Worm (Caenorhabditis elegans) whole organism, L4 larva: ENCODE results near the gene mib-1.

Source experiments
- F26F4.8 ChIP-seq: fragments of 200-800 bp; sonication (Bioruptor generic); conservative IDR thresholded peaks from 2 replicates; pipeline ENCODE4 v1.3.6; 2022; ENCODE audit warnings: missing genetic modification characterization, missing compliant biosample characterization
- F37D6.2 ChIP-seq: sonication (generic microtip); optimal IDR thresholded peaks from 2 replicates; lab custom pipeline; 2016; ENCODE audit warnings: mild to moderate bottlenecking, missing genetic modification characterization, missing compliant biosample characterization
- F49E8.2 ChIP-seq: sonication (generic microtip); optimal IDR thresholded peaks from 2 replicates; lab custom pipeline; 2016; ENCODE audit warnings: missing compliant biosample characterization, mild to moderate bottlenecking, missing genetic modification characterization, borderline replicate concordance
- T20F7.1 ChIP-seq: fragments of 200-800 bp; sonication (Bioruptor generic); optimal IDR thresholded peaks from 2 replicates; lab custom pipeline; 2018; ENCODE audit warnings: mild to moderate bottlenecking, missing genetic modification characterization, missing compliant biosample characterization
- Y105C5A.15 ChIP-seq: fragments of 200-800 bp; sonication (Bioruptor generic); IDR thresholded peaks from 2 replicates; pipeline ENCODE4 v1.3.6; 2022; ENCODE audit warnings: missing genetic modification characterization, missing compliant biosample characterization
- Y48G9A.11 ChIP-seq: fragments of 200-800 bp; sonication (Bioruptor generic); IDR thresholded peaks from 2 replicates; pipeline ENCODE4 v1.3.6; 2022; ENCODE audit warnings: missing genetic modification reagents, missing genetic modification characterization, missing compliant biosample characterization
- aha-1 ChIP-seq: fragments of 150-350 bp; peaks from one replicate; lab custom pipeline; 2014; ENCODE audit warnings: missing biosample characterization, missing genetic modification characterization
- aly-2 ChIP-seq: sonication (generic microtip); optimal IDR thresholded peaks from 2 replicates; lab custom pipeline; 2018; ENCODE audit warnings: missing biosample characterization, missing genetic modification characterization
- ama-1 ChIP-seq: fragments of 150-350 bp; optimal IDR thresholded peaks from 2 replicates; lab custom pipeline; 2014; ENCODE audit warnings: inconsistent platforms, mixed read lengths
- arid-1 ChIP-seq: fragments of 200-800 bp; sonication (Bioruptor generic); conservative IDR thresholded peaks from 2 replicates; pipeline ENCODE4 v1.3.6; 2022; ENCODE audit warnings: missing genetic modification reagents, missing genetic modification characterization, missing compliant biosample characterization
- ceh-28 ChIP-seq: fragments of 150-350 bp; optimal IDR thresholded peaks from 2 replicates; lab custom pipeline; 2014; ENCODE audit warnings: missing biosample characterization, missing genetic modification reagents, missing genetic modification characterization
- ceh-32 ChIP-seq: sonication (generic microtip); optimal IDR thresholded peaks from 2 replicates; lab custom pipeline; 2016; ENCODE audit warnings: mild to moderate bottlenecking, missing genetic modification characterization, missing compliant biosample characterization; ENCODE audit not compliant: poor library complexity
- ceh-44 ChIP-seq: fragments of 200-800 bp; sonication (Bioruptor generic); IDR thresholded peaks from 2 replicates; pipeline ENCODE4 v1.3.6; 2022; ENCODE audit warnings: missing genetic modification reagents, missing genetic modification characterization, missing compliant biosample characterization
- ceh-82 ChIP-seq: sonication (generic microtip); optimal IDR thresholded peaks from 2 replicates; lab custom pipeline; 2017; ENCODE audit warnings: missing biosample characterization, missing genetic modification characterization
- ces-1 ChIP-seq: fragments of 150-350 bp; sonication (generic microtip); optimal IDR thresholded peaks from 4 replicates; lab custom pipeline; 2014; ENCODE audit warnings: missing biosample characterization, missing genetic modification reagents, missing genetic modification characterization
- cey-2 ChIP-seq: sonication (generic microtip); optimal IDR thresholded peaks from 3 replicates; lab custom pipeline; 2017; ENCODE audit warnings: missing genetic modification characterization, mild to moderate bottlenecking, missing compliant biosample characterization, antibody characterized with exemption, borderline replicate concordance; ENCODE audit not compliant: insufficient read depth
- daf-12 ChIP-seq: fragments of 150-350 bp; optimal IDR thresholded peaks from 2 replicates; lab custom pipeline; 2014; ENCODE audit warnings: missing biosample characterization, missing genetic modification reagents, missing genetic modification characterization
- daf-16 ChIP-seq, 3 experiments: sonication (generic microtip); optimal IDR thresholded peaks; 2 replicates each; lab custom pipeline; 2016 to 2017; ENCODE audit warnings: missing genetic modification characterization in 3 of 3, missing genetic modification reagents in 3 of 3, mild to moderate bottlenecking in 2 of 3, missing compliant biosample characterization in 2 of 3, missing biosample characterization in 1 of 3, moderate library complexity in 1 of 3
- dmd-6 ChIP-seq: fragments of 200-800 bp; sonication (Bioruptor generic); IDR thresholded peaks from 2 replicates; pipeline ENCODE4 v1.3.6; 2022; ENCODE audit warnings: missing genetic modification reagents, missing genetic modification characterization, missing compliant biosample characterization
- dpl-1 ChIP-seq: fragments of 150-350 bp; optimal IDR thresholded peaks from 2 replicates; lab custom pipeline; 2014; ENCODE audit warnings: missing biosample characterization, missing genetic modification reagents, missing genetic modification characterization
- dve-1 ChIP-seq: sonication (generic microtip); optimal IDR thresholded peaks from 2 replicates; lab custom pipeline; 2017; ENCODE audit warnings: antibody characterized with exemption, mild to moderate bottlenecking, missing genetic modification characterization, missing compliant biosample characterization; ENCODE audit not compliant: insufficient read depth
- fkh-10 ChIP-seq: fragments of 150-350 bp; optimal IDR thresholded peaks from 2 replicates; lab custom pipeline; 2014; ENCODE audit warnings: missing biosample characterization, missing genetic modification reagents, missing genetic modification characterization
- gei-8 ChIP-seq: fragments of 200-800 bp; sonication (Bioruptor generic); optimal IDR thresholded peaks from 2 replicates; lab custom pipeline; 2018; ENCODE audit warnings: mild to moderate bottlenecking, missing genetic modification characterization, missing compliant biosample characterization
- hlh-11 ChIP-seq: fragments of 200-800 bp; sonication (Bioruptor generic); optimal IDR thresholded peaks from 2 replicates; lab custom pipeline; 2018; ENCODE audit warnings: mild to moderate bottlenecking, missing genetic modification characterization, missing compliant biosample characterization
- hlh-30 ChIP-seq: sonication (generic microtip); optimal IDR thresholded peaks from 2 replicates; lab custom pipeline; 2017; ENCODE audit warnings: antibody characterized with exemption, mild to moderate bottlenecking, missing genetic modification characterization, missing compliant biosample characterization; ENCODE audit not compliant: insufficient read depth
- jun-1 ChIP-seq: fragments of 150-350 bp; optimal IDR thresholded peaks from 2 replicates; lab custom pipeline; 2014; ENCODE audit warnings: missing biosample characterization, missing genetic modification reagents, missing genetic modification characterization
- lin-1 ChIP-seq: fragments of 200-800 bp; sonication (Bioruptor generic); IDR thresholded peaks from 2 replicates; pipeline ENCODE4 v1.3.6; 2022; ENCODE audit warnings: missing genetic modification reagents, missing genetic modification characterization, missing compliant biosample characterization
- madf-5 ChIP-seq, 2 experiments: fragments of 200-800 bp; sonication (Bioruptor generic); IDR thresholded peaks; 2 replicates each; pipeline ENCODE4 v1.3.6; 2022; ENCODE audit warnings: missing compliant biosample characterization in 2 of 2, missing genetic modification characterization in 2 of 2
- mep-1 ChIP-seq: fragments of 150-350 bp; sonication (generic microtip); optimal IDR thresholded peaks from 3 replicates; lab custom pipeline; 2014; ENCODE audit warnings: missing biosample characterization, missing genetic modification characterization
- mxl-2 ChIP-seq: fragments of 200-800 bp; sonication (Bioruptor generic); conservative IDR thresholded peaks from 2 replicates; pipeline ENCODE4 v1.3.6; 2022; ENCODE audit warnings: missing genetic modification reagents, missing genetic modification characterization, missing compliant biosample characterization
- mxl-3 ChIP-seq: fragments of 200-800 bp; sonication (Bioruptor generic); optimal IDR thresholded peaks from 2 replicates; lab custom pipeline; 2018; ENCODE audit warnings: mild to moderate bottlenecking, missing genetic modification characterization, missing compliant biosample characterization
- nhr-111 ChIP-seq: fragments of 200-800 bp; sonication (Bioruptor generic); optimal IDR thresholded peaks from 2 replicates; lab custom pipeline; 2018; ENCODE audit warnings: mild to moderate bottlenecking, missing genetic modification characterization, missing compliant biosample characterization
- nhr-237 ChIP-seq: sonication (generic microtip); optimal IDR thresholded peaks from 2 replicates; lab custom pipeline; 2017; ENCODE audit warnings: missing biosample characterization, missing genetic modification characterization
- nhr-28 ChIP-seq: fragments of 150-350 bp; optimal IDR thresholded peaks from 2 replicates; lab custom pipeline; 2014; ENCODE audit warnings: missing biosample characterization, missing genetic modification characterization
- nhr-42 ChIP-seq: fragments of 200-800 bp; sonication (Bioruptor generic); IDR thresholded peaks from 2 replicates; pipeline ENCODE4 v1.3.6; 2022; ENCODE audit warnings: missing genetic modification characterization, missing compliant biosample characterization
- nhr-48 ChIP-seq: sonication (generic microtip); optimal IDR thresholded peaks from 2 replicates; lab custom pipeline; 2016; ENCODE audit warnings: mild to moderate bottlenecking, missing genetic modification characterization, missing compliant biosample characterization
- nhr-6 ChIP-seq: fragments of 150-350 bp; optimal IDR thresholded peaks from 2 replicates; lab custom pipeline; 2014; ENCODE audit warnings: missing biosample characterization, missing genetic modification characterization
- nhr-77 ChIP-seq: fragments of 150-350 bp; optimal IDR thresholded peaks from 2 replicates; lab custom pipeline; 2014; ENCODE audit warnings: missing biosample characterization, missing genetic modification characterization
- pha-4 ChIP-seq, 2 experiments: fragments of 150-350 bp in 1 of 2; fragments of 200-800 bp in 1 of 2; sonication (Bioruptor generic) in 1 of 2; IDR thresholded peaks in 1 of 2; optimal IDR thresholded peaks in 1 of 2; 2 replicates each; pipeline versions ENCODE4 v1.3.6 to Lab custom; 2014 to 2022; ENCODE audit warnings: missing genetic modification characterization in 2 of 2, missing genetic modification reagents in 2 of 2, missing biosample characterization in 1 of 2, missing compliant biosample characterization in 1 of 2
- php-3 ChIP-seq: fragments of 200-800 bp; sonication (Bioruptor generic); IDR thresholded peaks from 2 replicates; pipeline ENCODE4 v1.3.6; 2022; ENCODE audit warnings: missing genetic modification reagents, missing genetic modification characterization, missing compliant biosample characterization
- pqm-1 ChIP-seq: sonication (generic microtip); optimal IDR thresholded peaks from 2 replicates; lab custom pipeline; 2017; ENCODE audit warnings: missing biosample characterization, missing genetic modification characterization
- sdz-12 ChIP-seq: fragments of 200-800 bp; sonication (Bioruptor generic); optimal IDR thresholded peaks from 2 replicates; lab custom pipeline; 2018; ENCODE audit warnings: mild to moderate bottlenecking, missing genetic modification characterization, missing compliant biosample characterization
- skn-1 ChIP-seq: fragments of 150-350 bp; optimal IDR thresholded peaks from 2 replicates; lab custom pipeline; 2014; ENCODE audit warnings: missing biosample characterization, missing genetic modification characterization
- unc-130 ChIP-seq: sonication (generic microtip); optimal IDR thresholded peaks from 2 replicates; lab custom pipeline; 2016; ENCODE audit warnings: missing genetic modification reagents, missing genetic modification characterization, missing compliant biosample characterization
- unc-39 ChIP-seq: sonication (generic microtip); optimal IDR thresholded peaks from 2 replicates; lab custom pipeline; 2017; ENCODE audit warnings: missing biosample characterization, missing genetic modification characterization
- unc-62 ChIP-seq, 3 experiments: fragments of 150-350 bp in 1 of 3; sonication (generic microtip); optimal IDR thresholded peaks in 2 of 3; peaks in 1 of 3; 1 replicate in 1 of 3; 2 replicates in 2 of 3; lab custom pipeline; 2014 to 2017; ENCODE audit warnings: missing biosample characterization in 3 of 3, missing genetic modification characterization in 3 of 3, missing genetic modification reagents in 3 of 3, missing genotype in 1 of 3
- zag-1 ChIP-seq: fragments of 150-350 bp; optimal IDR thresholded peaks from 2 replicates; lab custom pipeline; 2014; ENCODE audit warnings: missing biosample characterization, missing genetic modification characterization
- zfp-2 ChIP-seq: sonication (generic microtip); optimal IDR thresholded peaks from 2 replicates; lab custom pipeline; 2016; ENCODE audit warnings: mild to moderate bottlenecking, missing genetic modification characterization, missing compliant biosample characterization
- zip-11 ChIP-seq: fragments of 200-800 bp; sonication (Bioruptor generic); IDR thresholded peaks from 2 replicates; pipeline ENCODE4 v1.3.6; 2022; ENCODE audit warnings: missing genetic modification characterization, missing compliant biosample characterization
- zip-2 ChIP-seq: fragments of 150-350 bp; optimal IDR thresholded peaks from 2 replicates; lab custom pipeline; 2014; ENCODE audit warnings: missing biosample characterization, missing genetic modification characterization
- ztf-7 ChIP-seq: fragments of 150-350 bp; optimal IDR thresholded peaks from 2 replicates; lab custom pipeline; 2014; ENCODE audit warnings: missing biosample characterization, missing genetic modification characterization

The mib-1 gene

ce11 chrIII:11240776-11241175 is 49.7 kb downstream of the mib-1 start:
- TF ChIP-seq aly-2 (tag; lab: Kevin White, UChicago) (no peak), Y48G9A.11 (GFP tag; lab: Robert Waterston, UW) (no peak), unc-62 (GFP tag; optimal IDR thresholded peaks at IDR 0.05 in 1 of 2; lab: Kevin White, UChicago) (peak in 1 of 2 experiments; percentile 16), unc-62 (tag; optimal IDR thresholded peaks at IDR 0.05; lab: Kevin White, UChicago) (no peak), dmd-6 (GFP tag; lab: Robert Waterston, UW) (peak; percentile 34; the same call in 1 of the 2 replicates), cey-2 (tag; lab: Kevin White, UChicago) (no peak), hlh-11 (tag; lab: Kevin White, UChicago) (peak; percentile 16), zip-11 (GFP tag; lab: Robert Waterston, UW) (no peak), daf-16 (GFP tag; optimal IDR thresholded peaks at IDR 0.05; lab: Kevin White, UChicago) (no peak), daf-16 (tag; optimal IDR thresholded peaks at IDR 0.05; lab: Kevin White, UChicago) (peak; percentile 40), nhr-77 (no peak), unc-130 (no peak), zip-2 (tag; lab: Kevin White, UChicago) (no peak), mxl-3 (no peak), fkh-10 (GFP tag; lab: Kevin White, UChicago) (no peak), nhr-237 (tag; lab: Kevin White, UChicago) (no peak), pqm-1 (tag; lab: Kevin White, UChicago) (peak; percentile 21), lin-1 (GFP tag; lab: Robert Waterston, UW) (no peak), Y105C5A.15 (GFP tag; lab: Robert Waterston, UW) (no peak), skn-1 (tag; lab: Kevin White, UChicago) (no peak), unc-39 (tag; lab: Kevin White, UChicago) (no peak), ces-1 (no peak), nhr-48 (tag; lab: Kevin White, UChicago) (no peak), zfp-2 (tag; lab: Kevin White, UChicago) (no peak), ceh-44 (GFP tag; lab: Robert Waterston, UW) (no peak), ceh-32 (no peak), dpl-1 (GFP tag; lab: Kevin White, UChicago) (no peak), ceh-28 (tag; lab: Kevin White, UChicago) (no peak), F26F4.8 (GFP tag; lab: Robert Waterston, UW) (no peak), ama-1 (lab: Kevin White, UChicago) (no peak), T20F7.1 (GFP tag; lab: Kevin White, UChicago) (no peak), arid-1 (GFP tag; lab: Robert Waterston, UW) (no peak), jun-1 (tag; lab: Kevin White, UChicago) (no peak), F37D6.2 (tag; lab: Kevin White, UChicago) (no peak), F49E8.2 (tag; lab: Kevin White, UChicago) (no peak), php-3 (GFP tag; lab: Robert Waterston, UW) (no peak), mep-1 (peak; percentile 11), nhr-42 (GFP tag; lab: Robert Waterston, UW) (no peak), nhr-28 (tag; lab: Kevin White, UChicago) (peak; percentile 85), ztf-7 (no peak), ceh-82 (tag; lab: Kevin White, UChicago) (no peak), gei-8 (GFP tag; lab: Kevin White, UChicago) (no peak), dve-1 (tag; lab: Kevin White, UChicago) (peak; percentile 35), zag-1 (tag; lab: Kevin White, UChicago) (no peak), mxl-2 (no peak), sdz-12 (no peak), nhr-6 (tag; lab: Kevin White, UChicago) (peak; percentile 35), nhr-111 (GFP tag; lab: Kevin White, UChicago) (no peak), daf-12 (tag; lab: Kevin White, UChicago) (no peak), pha-4 (GFP tag; IDR thresholded peaks at IDR 0.05; lab: Robert Waterston, UW) (no peak), pha-4 (tag; optimal IDR thresholded peaks at IDR 0.05; lab: Kevin White, UChicago) (no peak), madf-5 (GFP tag; IDR thresholded peaks at IDR 0.05; lab: Robert Waterston, UW) (no peak), hlh-30 (tag; lab: Kevin White, UChicago) (peak; percentile 26), aha-1 (tag; lab: Kevin White, UChicago) (peak; percentile 9)
